Fruit fly (Drosophila melanogaster) Kc167 (cell line): Measurements from ENCODE around the gene Spindly.

Source experiments
- Myc ChIP-seq: fragments of >200 bp; optimal IDR thresholded peaks from 2 replicates; lab custom pipeline; 2017; ENCODE audit warnings: missing external identifiers
- h ChIP-seq: fragments of >200 bp; optimal IDR thresholded peaks from 3 replicates; lab custom pipeline; 2018; ENCODE audit warnings: missing external identifiers
- insv ChIP-seq: fragments of >200 bp; optimal IDR thresholded peaks from 3 replicates; lab custom pipeline; 2018; ENCODE audit warnings: missing external identifiers
- psq ChIP-seq: fragments of >200 bp; optimal IDR thresholded peaks from 2 replicates; lab custom pipeline; 2017; ENCODE audit warnings: missing external identifiers
- ttk ChIP-seq: sonication (Bioruptor generic); optimal IDR thresholded peaks from 2 replicates; lab custom pipeline; 2017; ENCODE audit warnings: missing external identifiers

DNA sequence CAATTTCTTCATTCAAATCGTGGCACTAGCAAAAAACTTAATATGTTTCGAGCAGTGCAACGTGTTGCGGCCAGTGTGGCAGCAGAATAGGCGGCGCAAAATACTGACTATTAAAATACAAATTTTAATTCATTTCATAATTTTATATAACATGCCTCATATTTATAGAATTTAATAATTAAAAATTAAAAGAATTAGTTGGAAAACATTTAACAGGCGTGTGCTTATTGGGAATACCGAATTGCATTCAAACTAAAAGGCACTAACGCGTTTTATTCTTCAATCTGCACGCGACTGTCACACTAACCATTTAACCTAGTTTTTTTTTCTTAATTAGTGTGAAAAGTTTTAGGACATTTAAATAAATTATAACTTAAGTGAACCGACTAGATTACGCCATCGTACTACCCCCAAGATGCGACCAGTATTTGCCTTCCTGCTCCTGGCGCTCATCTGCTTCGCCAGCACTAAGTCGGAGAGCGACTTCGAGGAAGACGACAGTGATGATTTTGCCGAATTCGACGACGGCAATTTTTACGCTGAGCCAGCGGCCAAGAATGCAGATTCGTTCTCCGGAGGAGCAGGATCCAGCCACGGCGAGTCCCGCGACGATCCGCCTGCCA lies 15.4 kb downstream of the Spindly start, which contains the start of the genes LeuRS and CG17593:
- TF ChIP-seq h (lab: Kevin White, UChicago) (no peak), psq (lab: Kevin White, UChicago) (no peak), Myc (lab: Kevin White, UChicago) (no peak), ttk (no peak), insv (lab: Kevin White, UChicago) (no peak)
